Fruit fly (Drosophila melanogaster) whole organism, embryonic: ENCODE measurements around the gene Nckx30C.

Experiments used
- CG10274 ChIP-seq: fragments of 200-800 bp; sonication (Bioruptor generic); optimal IDR thresholded peaks from 3 replicates; lab custom pipeline; 2017; ENCODE audit warnings: missing biosample characterization, mild to moderate bottlenecking, missing genetic modification characterization
- CG12219 ChIP-seq: fragments of 200-800 bp; sonication (Bioruptor generic); optimal IDR thresholded peaks from 3 replicates; lab custom pipeline; 2018; ENCODE audit warnings: missing biosample characterization, mild to moderate bottlenecking, missing genetic modification characterization
- CG12236 ChIP-seq: fragments of 200-800 bp; sonication (Bioruptor generic); optimal IDR thresholded peaks from 2 replicates; lab custom pipeline; 2016; ENCODE audit warnings: missing biosample characterization, missing genetic modification characterization
- CG1233 ChIP-seq: fragments of 200-800 bp; sonication (Bioruptor generic); optimal IDR thresholded peaks from 4 replicates; lab custom pipeline; 2018; ENCODE audit warnings: missing biosample characterization, mild to moderate bottlenecking, missing genetic modification characterization
- CG12391 ChIP-seq: fragments of 200-800 bp; sonication (Bioruptor generic); optimal IDR thresholded peaks from 3 replicates; lab custom pipeline; 2018; ENCODE audit warnings: missing biosample characterization, mild to moderate bottlenecking, missing genetic modification characterization, moderate library complexity
- CG12659 ChIP-seq: fragments of 200-800 bp; sonication (Bioruptor generic); optimal IDR thresholded peaks from 3 replicates; lab custom pipeline; 2017; ENCODE audit warnings: mild to moderate bottlenecking, missing biosample characterization, missing genetic modification reagents, missing genetic modification characterization
- CG12769 ChIP-seq: fragments of 200-800 bp; sonication (Bioruptor generic); optimal IDR thresholded peaks from 2 replicates; lab custom pipeline; 2019; ENCODE audit warnings: missing biosample characterization, mild to moderate bottlenecking, missing genetic modification characterization, moderate library complexity
- CG14860 ChIP-seq: fragments of 200-800 bp; sonication (Bioruptor generic); IDR thresholded peaks from 3 replicates; pipeline ENCODE4 v1.3.6; 2022; ENCODE audit warnings: missing biosample characterization, missing genetic modification characterization; ENCODE audit not compliant: partially characterized antibody
- CG1603 ChIP-seq: fragments of 200-800 bp; sonication (Bioruptor generic); optimal IDR thresholded peaks from 2 replicates; lab custom pipeline; 2019; ENCODE audit warnings: missing biosample characterization, mild to moderate bottlenecking, missing genetic modification characterization, moderate library complexity
- CG17912 ChIP-seq: fragments of 200-800 bp; sonication (Bioruptor generic); optimal IDR thresholded peaks from 2 replicates; lab custom pipeline; 2018; ENCODE audit warnings: missing biosample characterization, mild to moderate bottlenecking, missing genetic modification characterization
- CG18619 ChIP-seq: fragments of 200-800 bp; sonication (Bioruptor generic); optimal IDR thresholded peaks from 3 replicates; lab custom pipeline; 2017; ENCODE audit warnings: missing biosample characterization, mild to moderate bottlenecking, missing genetic modification characterization
- CG2116 ChIP-seq: fragments of 200-800 bp; sonication (Bioruptor generic); optimal IDR thresholded peaks from 3 replicates; lab custom pipeline; 2018; ENCODE audit warnings: missing biosample characterization, mild to moderate bottlenecking, missing genetic modification characterization
- CG31224 ChIP-seq: fragments of 200-800 bp; sonication (Bioruptor generic); IDR thresholded peaks from 2 replicates; pipeline ENCODE4 v1.3.6; 2022; ENCODE audit warnings: missing biosample characterization, missing genetic modification characterization
- CG32532 ChIP-seq: fragments of 200-800 bp; sonication (Bioruptor generic); IDR thresholded peaks from 2 replicates; pipeline ENCODE4 v1.3.6; 2022; ENCODE audit warnings: missing biosample characterization, missing genetic modification characterization
- CG34376 ChIP-seq: fragments of 200-800 bp; sonication (Bioruptor generic); optimal IDR thresholded peaks from 2 replicates; lab custom pipeline; 2018; ENCODE audit warnings: missing biosample characterization, mild to moderate bottlenecking, missing genetic modification characterization
- CG3838 ChIP-seq: fragments of 200-800 bp; sonication (Bioruptor generic); optimal IDR thresholded peaks from 3 replicates; lab custom pipeline; 2016; ENCODE audit warnings: missing biosample characterization, missing genetic modification characterization
- CG4820 ChIP-seq: fragments of 200-800 bp; sonication (Bioruptor generic); optimal IDR thresholded peaks from 3 replicates; lab custom pipeline; 2016; ENCODE audit warnings: missing biosample characterization, missing genetic modification characterization
- CG4854 ChIP-seq: fragments of 200-800 bp; sonication (Bioruptor generic); optimal IDR thresholded peaks from 2 replicates; lab custom pipeline; 2016; ENCODE audit warnings: missing biosample characterization, missing genetic modification characterization, inconsistent platforms
- CG5953 ChIP-seq: fragments of 200-800 bp; sonication (Bioruptor generic); IDR thresholded peaks from 2 replicates; pipeline ENCODE4 v1.3.6; 2022; ENCODE audit warnings: missing biosample characterization, missing genetic modification characterization
- CG8924 ChIP-seq: fragments of 200-800 bp; optimal IDR thresholded peaks from 3 replicates; lab custom pipeline; 2019; ENCODE audit warnings: missing biosample characterization, mild to moderate bottlenecking, missing genetic modification characterization, moderate library complexity
- CG9727 ChIP-seq: fragments of 200-800 bp; sonication (Bioruptor generic); optimal IDR thresholded peaks from 3 replicates; lab custom pipeline; 2017; ENCODE audit warnings: missing biosample characterization, mild to moderate bottlenecking, missing genetic modification characterization
- CG9932 ChIP-seq: fragments of 200-800 bp; sonication (Bioruptor generic); IDR thresholded peaks from 2 replicates; pipeline ENCODE4 v1.3.6; 2022; ENCODE audit warnings: missing biosample characterization, missing genetic modification characterization
- Camta ChIP-seq: fragments of 200-800 bp; sonication (Bioruptor generic); optimal IDR thresholded peaks from 2 replicates; lab custom pipeline; 2016; ENCODE audit warnings: missing biosample characterization, missing genetic modification characterization
- HLH3B ChIP-seq: fragments of 200-800 bp; sonication (Bioruptor generic); IDR thresholded peaks from 2 replicates; pipeline ENCODE4 v1.3.6; 2022; ENCODE audit warnings: missing biosample characterization, missing genetic modification characterization
- MESR4 ChIP-seq: fragments of 200-800 bp; sonication (Bioruptor generic); optimal IDR thresholded peaks from 2 replicates; lab custom pipeline; 2018; ENCODE audit warnings: missing biosample characterization, mild to moderate bottlenecking, missing genetic modification characterization, moderate library complexity
- Med ChIP-seq: fragments of 200-800 bp; sonication (Bioruptor generic); peaks from one replicate; lab custom pipeline; 2016; ENCODE audit warnings: missing biosample characterization, missing genetic modification characterization, mild to moderate bottlenecking, inconsistent platforms, moderate library complexity
- Pdp1 ChIP-seq, 2 experiments: fragments of 200-800 bp; sonication (Bioruptor generic); optimal IDR thresholded peaks; 3 replicates each; lab custom pipeline; 2016; ENCODE audit warnings: missing biosample characterization in 2 of 2, missing genetic modification characterization in 2 of 2, mild to moderate bottlenecking in 1 of 2, moderate library complexity in 1 of 2
- Ptx1 ChIP-seq: fragments of 200-800 bp; sonication (Bioruptor generic); IDR thresholded peaks from 2 replicates; pipeline ENCODE4 v1.3.6; 2022; ENCODE audit warnings: missing biosample characterization, missing genetic modification characterization
- Spps ChIP-seq: fragments of 200-800 bp; sonication (Bioruptor generic); optimal IDR thresholded peaks from 2 replicates; lab custom pipeline; 2018; ENCODE audit warnings: missing biosample characterization, mild to moderate bottlenecking, missing genetic modification characterization
- ash1 ChIP-seq: fragments of 200-800 bp; sonication (Bioruptor generic); optimal IDR thresholded peaks from 2 replicates; lab custom pipeline; 2018; ENCODE audit warnings: missing biosample characterization, mild to moderate bottlenecking, missing genetic modification characterization
- bab2 ChIP-seq: fragments of 200-800 bp; sonication (Bioruptor generic); optimal IDR thresholded peaks from 2 replicates; lab custom pipeline; 2016; ENCODE audit warnings: missing biosample characterization, missing genetic modification characterization
- caup ChIP-seq: fragments of 200-800 bp; sonication (Bioruptor generic); optimal IDR thresholded peaks from 3 replicates; lab custom pipeline; 2017; ENCODE audit warnings: missing biosample characterization, mild to moderate bottlenecking, missing genetic modification characterization, moderate library complexity; ENCODE audit not compliant: severe bottlenecking
- fru ChIP-seq: fragments of >200 bp; optimal IDR thresholded peaks from 2 replicates; lab custom pipeline; 2017
- gcm ChIP-seq: fragments of 200-800 bp; sonication (Bioruptor generic); optimal IDR thresholded peaks from 2 replicates; lab custom pipeline; 2019; ENCODE audit warnings: missing biosample characterization, mild to moderate bottlenecking, missing genetic modification characterization, moderate library complexity
- gsb ChIP-seq: fragments of 200-800 bp; sonication (Bioruptor generic); IDR thresholded peaks from 2 replicates; pipeline ENCODE4 v1.3.6; 2022; ENCODE audit warnings: missing biosample characterization, missing genetic modification characterization
- h ChIP-seq: fragments of >200 bp; optimal IDR thresholded peaks from 2 replicates; lab custom pipeline; 2017
- hkb ChIP-seq, 2 experiments: fragments of 200-800 bp in 1 of 2; fragments of >200 bp in 1 of 2; sonication (Bioruptor generic) in 1 of 2; IDR thresholded peaks in 1 of 2; optimal IDR thresholded peaks in 1 of 2; 2 replicates each; pipeline versions ENCODE4 v1.3.6 to Lab custom; 2017 to 2022; ENCODE audit warnings: missing biosample characterization in 1 of 2, missing genetic modification characterization in 1 of 2
- lov ChIP-seq, 2 experiments: fragments of 200-800 bp in 1 of 2; fragments of >200 bp in 1 of 2; sonication (Bioruptor generic) in 1 of 2; IDR thresholded peaks in 1 of 2; optimal IDR thresholded peaks in 1 of 2; 2 replicates in 1 of 2; 3 replicates in 1 of 2; pipeline versions ENCODE4 v1.3.6 to Lab custom; 2017 to 2022; ENCODE audit warnings: missing biosample characterization in 1 of 2, missing genetic modification characterization in 1 of 2
- p53 ChIP-seq: fragments of 200-800 bp; sonication (Bioruptor generic); optimal IDR thresholded peaks from 2 replicates; lab custom pipeline; 2016; ENCODE audit warnings: missing biosample characterization, missing genetic modification characterization
- pum ChIP-seq: fragments of 200-800 bp; sonication (Bioruptor generic); optimal IDR thresholded peaks from 2 replicates; lab custom pipeline; 2016; ENCODE audit warnings: missing biosample characterization, missing genetic modification characterization
- rib ChIP-seq: fragments of 200-800 bp; sonication (Bioruptor generic); IDR thresholded peaks from 2 replicates; pipeline ENCODE4 v1.3.6; 2022; ENCODE audit warnings: missing biosample characterization, missing genetic modification characterization
- sens ChIP-seq: fragments of 200-800 bp; sonication (Bioruptor generic); peaks from one replicate; lab custom pipeline; 2016; ENCODE audit warnings: missing biosample characterization, missing genetic modification characterization
- slbo ChIP-seq: fragments of 200-800 bp; sonication (Bioruptor generic); IDR thresholded peaks from 2 replicates; pipeline ENCODE4 v1.3.6; 2022; ENCODE audit warnings: missing biosample characterization, missing genetic modification characterization
- stwl ChIP-seq: fragments of 200-800 bp; sonication (Bioruptor generic); optimal IDR thresholded peaks from 3 replicates; lab custom pipeline; 2018; ENCODE audit warnings: missing biosample characterization, mild to moderate bottlenecking, missing genetic modification characterization, moderate library complexity
- tna ChIP-seq: fragments of 200-800 bp; sonication (Bioruptor generic); IDR thresholded peaks from 2 replicates; pipeline ENCODE4 v1.3.6; 2022; ENCODE audit warnings: missing biosample characterization, missing genetic modification characterization; ENCODE audit not compliant: partially characterized antibody
- trh ChIP-seq: fragments of 200-800 bp; sonication (Bioruptor generic); optimal IDR thresholded peaks from 2 replicates; lab custom pipeline; 2016; ENCODE audit warnings: missing biosample characterization, missing genetic modification characterization
- unc-4 ChIP-seq: fragments of 200-800 bp; sonication (Bioruptor generic); IDR thresholded peaks from 2 replicates; pipeline ENCODE4 v1.3.6; 2022; ENCODE audit warnings: missing biosample characterization, missing genetic modification characterization; ENCODE audit not compliant: partially characterized antibody

Gene Nckx30C

dm6 chr2L:9692364-9693348 is 53.6 kb downstream of the Nckx30C start (continued):
- TF ChIP-seq CG12391 (peak; percentile 55), CG2116 (GFP tag; lab: Kevin White, UChicago) (peak; percentile 21), gcm (GFP tag; lab: Kevin White, UChicago) (no peak), CG31224 (GFP tag; lab: Robert Waterston, UW) (peak; percentile 78), CG3838 (GFP tag; lab: Kevin White, UChicago) (no peak), CG12219 (peak; percentile 33), caup (GFP tag; lab: Kevin White, UChicago) (peak; percentile 58), CG4854 (GFP tag; lab: Kevin White, UChicago) (peak; percentile 22), sens (peak; percentile 87), CG10274 (GFP tag; lab: Kevin White, UChicago) (no peak), trh (no peak), Med (peak; percentile 89), CG34376 (GFP tag; lab: Kevin White, UChicago) (no peak), CG5953 (GFP tag; lab: Robert Waterston, UW) (peak; percentile 59; the same call in 1 of the 2 replicates), pum (GFP tag; lab: Kevin White, UChicago) (no peak), CG1603 (tag; lab: Kevin White, UChicago) (peak; percentile 26), HLH3B (GFP tag; lab: Robert Waterston, UW) (peak; percentile 78), MESR4 (GFP tag; lab: Kevin White, UChicago) (no peak), Spps (no peak), CG18619 (GFP tag; lab: Kevin White, UChicago) (peak; percentile 34), CG12236 (GFP tag; lab: Kevin White, UChicago) (no peak), fru (lab: Kevin White, UChicago) (no peak), ash1 (GFP tag; lab: Kevin White, UChicago) (no peak), CG12659 (peak; percentile 68), CG12769 (tag; lab: Kevin White, UChicago) (peak; percentile 51), h (lab: Kevin White, UChicago) (no peak), p53 (no peak), lov (optimal IDR thresholded peaks at IDR 0.05; lab: Kevin White, UChicago) (no peak), lov (GFP tag; IDR thresholded peaks at IDR 0.05; lab: Robert Waterston, UW) (no peak), CG1233 (no peak), stwl (no peak), bab2 (GFP tag; lab: Kevin White, UChicago) (peak; percentile 29), tna (no peak), slbo (GFP tag; lab: Robert Waterston, UW) (peak; percentile 95), CG4820 (GFP tag; lab: Kevin White, UChicago) (peak; percentile 19), Pdp1 (GFP tag; optimal IDR thresholded peaks at IDR 0.05; lab: Kevin White, UChicago) (peak in 1 of 2 experiments; percentile 25), hkb (optimal IDR thresholded peaks at IDR 0.05; lab: Kevin White, UChicago) (no peak), hkb (GFP tag; IDR thresholded peaks at IDR 0.05; lab: Robert Waterston, UW) (peak; percentile 86), CG9932 (GFP tag; lab: Robert Waterston, UW) (peak; percentile 89), unc-4 (GFP tag; lab: Robert Waterston, UW) (no peak), CG9727 (GFP tag; lab: Kevin White, UChicago) (peak; percentile 67), CG14860 (no peak), CG17912 (GFP tag; lab: Kevin White, UChicago) (no peak), Ptx1 (GFP tag; lab: Robert Waterston, UW) (peak; percentile 90), CG8924 (tag; lab: Kevin White, UChicago) (peak; percentile 52), CG32532 (GFP tag; lab: Robert Waterston, UW) (peak; percentile 91), gsb (GFP tag; lab: Robert Waterston, UW) (peak; percentile 78), rib (GFP tag; lab: Robert Waterston, UW) (peak; percentile 63; the same call in 1 of the 2 replicates), Camta (peak; percentile 29)
